Fruit fly (Drosophila melanogaster) whole organism, embryonic: ENCODE results near the gene Mco4.

Experiments
- BEAF-32 ChIP-seq: fragments of 200-800 bp; sonication (Bioruptor generic); optimal IDR thresholded peaks from 3 replicates; lab custom pipeline; 2017; ENCODE audit warnings: missing biosample characterization, missing genetic modification characterization, mild to moderate bottlenecking, moderate library complexity, missing genetic modification reagents
- Bgb ChIP-seq: fragments of 200-800 bp; sonication (Bioruptor generic); IDR thresholded peaks from 2 replicates; pipeline ENCODE4 v1.3.6; 2022; ENCODE audit warnings: missing biosample characterization, missing genetic modification characterization; ENCODE audit not compliant: partially characterized antibody
- CG10147 ChIP-seq: fragments of 200-800 bp; sonication (Bioruptor generic); optimal IDR thresholded peaks from 2 replicates; lab custom pipeline; 2019; ENCODE audit warnings: missing biosample characterization, mild to moderate bottlenecking, missing genetic modification characterization, moderate library complexity
- CG10543 ChIP-seq: fragments of 200-800 bp; sonication (Bioruptor generic); optimal IDR thresholded peaks from 3 replicates; lab custom pipeline; 2017; ENCODE audit warnings: missing biosample characterization, mild to moderate bottlenecking, missing genetic modification characterization, moderate library complexity
- CG10959 ChIP-seq: fragments of 200-800 bp; sonication (Bioruptor generic); IDR thresholded peaks from 2 replicates; pipeline ENCODE4 v1.3.6; 2022; ENCODE audit warnings: missing biosample characterization, missing genetic modification characterization
- CG12769 ChIP-seq: fragments of 200-800 bp; sonication (Bioruptor generic); optimal IDR thresholded peaks from 2 replicates; lab custom pipeline; 2019; ENCODE audit warnings: missing biosample characterization, mild to moderate bottlenecking, missing genetic modification characterization, moderate library complexity
- CG13624 ChIP-seq: fragments of 200-800 bp; sonication (Bioruptor generic); optimal IDR thresholded peaks from 2 replicates; lab custom pipeline; 2016; ENCODE audit warnings: missing biosample characterization, missing genetic modification characterization
- CG16815 ChIP-seq: fragments of 200-800 bp; sonication (Bioruptor generic); optimal IDR thresholded peaks from 3 replicates; lab custom pipeline; 2017; ENCODE audit warnings: missing biosample characterization, mild to moderate bottlenecking, missing genetic modification characterization
- CG17359 ChIP-seq: fragments of 200-800 bp; sonication (Bioruptor generic); optimal IDR thresholded peaks from 3 replicates; lab custom pipeline; 2018; ENCODE audit warnings: missing biosample characterization, mild to moderate bottlenecking, missing genetic modification characterization, moderate library complexity
- CG3407 ChIP-seq: fragments of 200-800 bp; sonication (Bioruptor generic); optimal IDR thresholded peaks from 2 replicates; lab custom pipeline; 2018; ENCODE audit warnings: missing biosample characterization, mild to moderate bottlenecking, missing genetic modification characterization
- CG3838 ChIP-seq: fragments of 200-800 bp; sonication (Bioruptor generic); optimal IDR thresholded peaks from 3 replicates; lab custom pipeline; 2016; ENCODE audit warnings: missing biosample characterization, missing genetic modification characterization
- CG4404 ChIP-seq: fragments of 200-800 bp; sonication (Bioruptor generic); IDR thresholded peaks from 2 replicates; pipeline ENCODE4 v1.3.6; 2022; ENCODE audit warnings: missing biosample characterization, missing genetic modification characterization
- CG6272 ChIP-seq: fragments of 200-800 bp; sonication (Bioruptor generic); IDR thresholded peaks from 2 replicates; pipeline ENCODE4 v1.3.6; 2022; ENCODE audit warnings: missing biosample characterization, missing genetic modification characterization
- CG7786 ChIP-seq: fragments of 200-800 bp; sonication (Bioruptor generic); optimal IDR thresholded peaks from 2 replicates; lab custom pipeline; 2016; ENCODE audit warnings: missing biosample characterization, missing genetic modification characterization
- CG7987 ChIP-seq: fragments of 200-800 bp; sonication (Bioruptor generic); optimal IDR thresholded peaks from 2 replicates; lab custom pipeline; 2018; ENCODE audit warnings: missing biosample characterization, mild to moderate bottlenecking, missing genetic modification characterization, moderate library complexity
- CG8089 ChIP-seq: fragments of 200-800 bp; sonication (Bioruptor generic); optimal IDR thresholded peaks from 3 replicates; lab custom pipeline; 2016; ENCODE audit warnings: missing biosample characterization, missing genetic modification characterization
- CG9609 ChIP-seq: fragments of 200-800 bp; sonication (Bioruptor generic); optimal IDR thresholded peaks from 3 replicates; lab custom pipeline; 2016; ENCODE audit warnings: missing biosample characterization, missing genetic modification characterization
- CG9727 ChIP-seq: fragments of 200-800 bp; sonication (Bioruptor generic); optimal IDR thresholded peaks from 3 replicates; lab custom pipeline; 2017; ENCODE audit warnings: missing biosample characterization, mild to moderate bottlenecking, missing genetic modification characterization
- CG9817 ChIP-seq: fragments of 200-800 bp; sonication (Bioruptor generic); optimal IDR thresholded peaks from 2 replicates; lab custom pipeline; 2018; ENCODE audit warnings: missing biosample characterization, mild to moderate bottlenecking, missing genetic modification characterization, moderate library complexity
- CG9876 ChIP-seq: fragments of 200-800 bp; sonication (Bioruptor generic); optimal IDR thresholded peaks from 2 replicates; lab custom pipeline; 2016; ENCODE audit warnings: missing biosample characterization, missing genetic modification characterization
- CoRest ChIP-seq: fragments of 200-800 bp; sonication (Bioruptor generic); optimal IDR thresholded peaks from 3 replicates; lab custom pipeline; 2018; ENCODE audit warnings: missing biosample characterization, mild to moderate bottlenecking, missing genetic modification characterization, moderate library complexity
- Dad ChIP-seq: fragments of 200-800 bp; sonication (Bioruptor generic); optimal IDR thresholded peaks from 3 replicates; lab custom pipeline; 2016; ENCODE audit warnings: missing biosample characterization, missing genetic modification characterization
- HLH3B ChIP-seq: fragments of 200-800 bp; sonication (Bioruptor generic); IDR thresholded peaks from 2 replicates; pipeline ENCODE4 v1.3.6; 2022; ENCODE audit warnings: missing biosample characterization, missing genetic modification characterization
- HLHmδ ChIP-seq: fragments of 200-800 bp; sonication (Bioruptor generic); optimal IDR thresholded peaks from 2 replicates; lab custom pipeline; 2018; ENCODE audit warnings: missing biosample characterization, mild to moderate bottlenecking, missing genetic modification characterization, moderate library complexity
- Mes4 ChIP-seq: fragments of 200-800 bp; sonication (Bioruptor generic); optimal IDR thresholded peaks from 2 replicates; lab custom pipeline; 2016; ENCODE audit warnings: missing biosample characterization, missing genetic modification characterization
- Oaz ChIP-seq: fragments of 200-800 bp; sonication (Bioruptor generic); IDR thresholded peaks from 2 replicates; pipeline ENCODE4 v1.3.6; 2022; ENCODE audit warnings: missing biosample characterization, missing genetic modification characterization
- Pdp1 ChIP-seq, 2 experiments: fragments of 200-800 bp; sonication (Bioruptor generic); optimal IDR thresholded peaks; 3 replicates each; lab custom pipeline; 2016; ENCODE audit warnings: missing biosample characterization in 2 of 2, missing genetic modification characterization in 2 of 2, mild to moderate bottlenecking in 1 of 2, moderate library complexity in 1 of 2
- Scr ChIP-seq: fragments of 200-800 bp; sonication (Bioruptor generic); IDR thresholded peaks from 2 replicates; pipeline ENCODE4 v1.3.6; 2022; ENCODE audit warnings: missing biosample characterization, missing genetic modification characterization; ENCODE audit not compliant: partially characterized antibody
- Six4 ChIP-seq: fragments of 200-800 bp; sonication (Bioruptor generic); optimal IDR thresholded peaks from 2 replicates; lab custom pipeline; 2016; ENCODE audit warnings: missing biosample characterization, missing genetic modification characterization
- Sry-δ ChIP-seq: fragments of 200-800 bp; sonication (Bioruptor generic); optimal IDR thresholded peaks from 2 replicates; lab custom pipeline; 2016; ENCODE audit warnings: missing biosample characterization, missing genetic modification characterization
- bbx ChIP-seq: fragments of 200-800 bp; sonication (Bioruptor generic); IDR thresholded peaks from 2 replicates; pipeline ENCODE4 v1.3.6; 2022; ENCODE audit warnings: missing biosample characterization, missing genetic modification characterization; ENCODE audit not compliant: partially characterized antibody
- caup ChIP-seq: fragments of 200-800 bp; sonication (Bioruptor generic); optimal IDR thresholded peaks from 3 replicates; lab custom pipeline; 2017; ENCODE audit warnings: missing biosample characterization, mild to moderate bottlenecking, missing genetic modification characterization, moderate library complexity; ENCODE audit not compliant: severe bottlenecking
- chm ChIP-seq: fragments of 200-800 bp; sonication (Bioruptor generic); IDR thresholded peaks from 2 replicates; pipeline ENCODE4 v1.3.6; 2022; ENCODE audit warnings: missing biosample characterization, missing genetic modification characterization
- dm ChIP-seq: fragments of 200-800 bp; sonication (Bioruptor generic); optimal IDR thresholded peaks from 3 replicates; lab custom pipeline; 2016; ENCODE audit warnings: missing biosample characterization, missing genetic modification characterization
- ewg ChIP-seq: fragments of 200-800 bp; sonication (Bioruptor generic); optimal IDR thresholded peaks from 3 replicates; lab custom pipeline; 2017; ENCODE audit warnings: mild to moderate bottlenecking, missing biosample characterization, missing genetic modification reagents, missing genetic modification characterization
- fu2 ChIP-seq: fragments of 200-800 bp; sonication (Bioruptor generic); optimal IDR thresholded peaks from 2 replicates; lab custom pipeline; 2016; ENCODE audit warnings: missing biosample characterization, missing genetic modification characterization
- gfzf ChIP-seq: fragments of 200-800 bp; sonication (Bioruptor generic); optimal IDR thresholded peaks from 2 replicates; lab custom pipeline; 2016; ENCODE audit warnings: missing biosample characterization, mild to moderate bottlenecking, missing genetic modification characterization, moderate library complexity
- grn ChIP-seq: fragments of 200-800 bp; sonication (Bioruptor generic); optimal IDR thresholded peaks from 3 replicates; lab custom pipeline; 2017; ENCODE audit warnings: missing biosample characterization, missing genetic modification characterization
- lab ChIP-seq: fragments of 200-800 bp; sonication (Bioruptor generic); optimal IDR thresholded peaks from 3 replicates; lab custom pipeline; 2017; ENCODE audit warnings: missing biosample characterization, missing genetic modification characterization, mild to moderate bottlenecking, moderate library complexity, missing genetic modification reagents
- mam ChIP-seq: fragments of 200-800 bp; sonication (Bioruptor generic); optimal IDR thresholded peaks from 3 replicates; lab custom pipeline; 2016; ENCODE audit warnings: missing biosample characterization, missing genetic modification characterization
- mirr ChIP-seq: fragments of 200-800 bp; sonication (Bioruptor generic); optimal IDR thresholded peaks from 3 replicates; lab custom pipeline; 2018; ENCODE audit warnings: missing biosample characterization, mild to moderate bottlenecking, missing genetic modification characterization
- prd ChIP-seq, 3 experiments: fragments of >200 bp in 2 of 3; fragments of 200-800 bp in 1 of 3; sonication (Bioruptor generic) in 1 of 3; optimal IDR thresholded peaks in 2 of 3; IDR thresholded peaks in 1 of 3; 2 replicates in 2 of 3; 3 replicates in 1 of 3; pipeline versions ENCODE4 v1.3.6 to Lab custom; 2017 to 2022; ENCODE audit warnings: missing biosample characterization in 1 of 3, missing genetic modification characterization in 1 of 3
- sc ChIP-seq, 3 experiments: fragments of >200 bp in 2 of 3; fragments of 200-800 bp in 1 of 3; sonication (Bioruptor generic) in 1 of 3; optimal IDR thresholded peaks; 2 replicates in 2 of 3; 3 replicates in 1 of 3; lab custom pipeline; 2017; ENCODE audit warnings: mild to moderate bottlenecking in 1 of 3, missing biosample characterization in 1 of 3, missing genetic modification characterization in 1 of 3, missing genetic modification reagents in 1 of 3
- sens ChIP-seq: fragments of 200-800 bp; sonication (Bioruptor generic); peaks from one replicate; lab custom pipeline; 2016; ENCODE audit warnings: missing biosample characterization, missing genetic modification characterization
- sr ChIP-seq: fragments of 200-800 bp; sonication (Bioruptor generic); IDR thresholded peaks from 3 replicates; pipeline ENCODE4 v1.3.6; 2022; ENCODE audit warnings: missing biosample characterization, missing genetic modification characterization
- stc ChIP-seq: fragments of 200-800 bp; sonication (Bioruptor generic); IDR thresholded peaks from 2 replicates; pipeline ENCODE4 v1.3.6; 2022; ENCODE audit warnings: missing biosample characterization, missing genetic modification characterization
- trem ChIP-seq: fragments of 200-800 bp; optimal IDR thresholded peaks from 3 replicates; lab custom pipeline; 2019; ENCODE audit warnings: missing biosample characterization, mild to moderate bottlenecking, missing genetic modification characterization, moderate library complexity
- vnd ChIP-seq: fragments of 200-800 bp; sonication (Bioruptor generic); IDR thresholded peaks from 3 replicates; pipeline ENCODE4 v1.3.6; 2022; ENCODE audit warnings: missing biosample characterization, missing genetic modification characterization; ENCODE audit not compliant: partially characterized antibody
- zfh2 ChIP-seq: fragments of 200-800 bp; sonication (Bioruptor generic); optimal IDR thresholded peaks from 2 replicates; lab custom pipeline; 2016; ENCODE audit warnings: missing biosample characterization, missing genetic modification characterization

Mco4 gene

DNA sequence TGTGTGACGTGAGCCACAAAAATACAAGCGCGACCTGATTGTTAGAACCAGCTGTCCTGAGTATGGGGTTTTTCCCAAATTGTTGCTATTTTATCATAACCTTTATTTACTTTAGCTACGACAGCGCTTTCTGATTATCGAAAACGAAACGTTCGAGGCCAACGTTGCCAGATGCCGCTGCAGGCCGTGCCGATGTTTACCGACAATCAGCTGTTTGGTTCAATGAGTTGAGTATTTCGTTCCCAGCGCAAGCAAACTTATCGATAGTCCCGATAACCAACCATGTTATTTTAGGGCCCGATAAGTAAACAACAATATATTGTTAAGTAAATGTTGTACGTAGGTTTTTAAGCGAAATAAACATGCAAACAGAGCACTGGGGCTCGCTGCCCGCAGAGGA is 5.8 kb downstream of the Mco4 start, which contains the start of the genes CG15814 and Spt7 (continued):
- TF ChIP-seq CG8089 (GFP tag; lab: Kevin White, UChicago) (peak; percentile 12), Pdp1 (GFP tag; optimal IDR thresholded peaks at IDR 0.05; lab: Kevin White, UChicago) (peak in 1 of 2 experiments; percentile 53), stc (no peak), CG13624 (peak; percentile 20), CG9876 (no peak), CG3407 (GFP tag; lab: Kevin White, UChicago) (peak; percentile 43), mirr (GFP tag; lab: Kevin White, UChicago) (peak; percentile 40), dm (peak; percentile 52), mam (GFP tag; lab: Kevin White, UChicago) (peak; percentile 41), BEAF-32 (GFP tag; lab: Kevin White, UChicago) (peak; percentile 88), Mes4 (GFP tag; lab: Kevin White, UChicago) (no peak), ewg (peak; percentile 26), zfh2 (peak; percentile 9), sc (optimal IDR thresholded peaks at IDR 0.05; lab: Kevin White, UChicago) (no peak), sc (GFP tag; optimal IDR thresholded peaks at IDR 0.05; lab: Kevin White, UChicago) (no peak), CG4404 (GFP tag; lab: Robert Waterston, UW) (no peak), CG17359 (tag; lab: Kevin White, UChicago) (peak; percentile 26), CoRest (peak; percentile 36), Bgb (peak; percentile 88), Six4 (GFP tag; lab: Kevin White, UChicago) (no peak), gfzf (GFP tag; lab: Kevin White, UChicago) (peak; percentile 26), CG12769 (no peak), chm (GFP tag; lab: Robert Waterston, UW) (no peak), CG7987 (peak; percentile 40), CG3838 (peak; percentile 15), CG16815 (GFP tag; lab: Kevin White, UChicago) (no peak), fu2 (GFP tag; lab: Kevin White, UChicago) (peak; percentile 5), sr (GFP tag; lab: Robert Waterston, UW) (0 out of 3 replicates have a peak, but pooled peaks have one; percentile 9), CG10543 (GFP tag; lab: Kevin White, UChicago) (peak; percentile 60), Sry-δ (GFP tag; lab: Kevin White, UChicago) (peak; percentile 84), trem (peak; percentile 81), CG10959 (no peak), prd (optimal IDR thresholded peaks at IDR 0.05; lab: Kevin White, UChicago) (no peak), prd (GFP tag; IDR thresholded peaks at IDR 0.05; lab: Robert Waterston, UW) (0 out of 3 replicates have a peak, but pooled peaks have one; percentile 34), HLHmδ (GFP tag; lab: Kevin White, UChicago) (peak; percentile 13), CG7786 (GFP tag; lab: Kevin White, UChicago) (peak; percentile 40), Dad (GFP tag; lab: Kevin White, UChicago) (peak; percentile 11), bbx (GFP tag; lab: Robert Waterston, UW) (peak; percentile 92), sens (GFP tag; lab: Kevin White, UChicago) (peak; percentile 81), Scr (GFP tag; lab: Robert Waterston, UW) (peak; percentile 83), CG9817 (tag; lab: Kevin White, UChicago) (peak; percentile 13), CG9609 (GFP tag; lab: Kevin White, UChicago) (no peak), CG10147 (GFP tag; lab: Kevin White, UChicago) (peak; percentile 60), vnd (GFP tag; lab: Robert Waterston, UW) (peak; percentile 75), lab (no peak), CG9727 (GFP tag; lab: Kevin White, UChicago) (peak; percentile 43), grn (peak; percentile 32), Oaz (GFP tag; lab: Robert Waterston, UW) (no peak), HLH3B (GFP tag; lab: Robert Waterston, UW) (no peak), CG6272 (GFP tag; lab: Robert Waterston, UW) (no peak), caup (GFP tag; lab: Kevin White, UChicago) (peak; percentile 47)
